Fruit fly (Drosophila melanogaster) whole organism, wandering third instar larva: Measurements from ENCODE around the gene SK.

Source experiments
- Abd-B ChIP-seq: fragments of >200 bp; optimal IDR thresholded peaks from 2 replicates; lab custom pipeline; 2017; ENCODE audit warnings: missing biosample characterization, missing genetic modification characterization
- CG32264 ChIP-seq: fragments of 200-800 bp; sonication (Bioruptor generic); optimal IDR thresholded peaks from 2 replicates; lab custom pipeline; 2016; ENCODE audit warnings: missing biosample characterization, missing genetic modification characterization
- CG9705 ChIP-seq: fragments of 200-800 bp; sonication (Bioruptor generic); optimal IDR thresholded peaks from 2 replicates; lab custom pipeline; 2018; ENCODE audit warnings: missing biosample characterization, mild to moderate bottlenecking, missing genetic modification characterization
- CrebA ChIP-seq: fragments of 200-800 bp; sonication (Bioruptor generic); optimal IDR thresholded peaks from 2 replicates; lab custom pipeline; 2016; ENCODE audit warnings: missing biosample characterization, mild to moderate bottlenecking, missing genetic modification characterization, borderline replicate concordance
- Dfd ChIP-seq: fragments of >200 bp; optimal IDR thresholded peaks from 2 replicates; lab custom pipeline; 2017; ENCODE audit warnings: missing biosample characterization, missing genetic modification characterization
- Dif ChIP-seq: fragments of 200-275, 200-300 bp; sonication (Bioruptor generic); optimal IDR thresholded peaks from 2 replicates; lab custom pipeline; 2018; ENCODE audit warnings: missing biosample characterization, missing genetic modification characterization; ENCODE audit not compliant: partially characterized antibody
- GATAd ChIP-seq: sonication (Bioruptor generic); optimal IDR thresholded peaks from 2 replicates; lab custom pipeline; 2016; ENCODE audit warnings: missing biosample characterization, missing genetic modification characterization
- HLH106 ChIP-seq: fragments of 200-800 bp; optimal IDR thresholded peaks from 3 replicates; lab custom pipeline; 2019; ENCODE audit warnings: missing biosample characterization, mild to moderate bottlenecking, missing genetic modification characterization, moderate library complexity
- Hnf4 ChIP-seq: fragments of 200-800 bp; sonication (Bioruptor generic); optimal IDR thresholded peaks from 2 replicates; lab custom pipeline; 2016; ENCODE audit warnings: missing biosample characterization, mild to moderate bottlenecking, missing genetic modification characterization
- Hr78 ChIP-seq: fragments of >200 bp; optimal IDR thresholded peaks from 2 replicates; lab custom pipeline; 2017; ENCODE audit warnings: missing biosample characterization, missing genetic modification characterization
- Hr83 ChIP-seq: fragments of 200-300 bp; sonication (Bioruptor generic); optimal IDR thresholded peaks from 2 replicates; lab custom pipeline; 2016; ENCODE audit warnings: missing biosample characterization, mild to moderate bottlenecking, missing genetic modification characterization, moderate library complexity; ENCODE audit not compliant: poor library complexity, severe bottlenecking
- Jra ChIP-seq: sonication (Bioruptor generic); optimal IDR thresholded peaks from 2 replicates; lab custom pipeline; 2016; ENCODE audit warnings: missing biosample characterization, missing genetic modification characterization
- Mio ChIP-seq: sonication (Bioruptor generic); optimal IDR thresholded peaks from 2 replicates; lab custom pipeline; 2016; ENCODE audit warnings: missing biosample characterization, missing genetic modification characterization
- Myc ChIP-seq: fragments of >200 bp; optimal IDR thresholded peaks from 2 replicates; lab custom pipeline; 2017
- N ChIP-seq: fragments of >200 bp; optimal IDR thresholded peaks from 2 replicates; lab custom pipeline; 2018; ENCODE audit warnings: missing biosample characterization, missing external identifiers, missing genetic modification characterization
- OdsH ChIP-seq: fragments of 200-800 bp; sonication (Bioruptor generic); optimal IDR thresholded peaks from 2 replicates; lab custom pipeline; 2016; ENCODE audit warnings: missing biosample characterization, mild to moderate bottlenecking, missing genetic modification characterization
- Rel ChIP-seq, 2 experiments: fragments of 200-800 bp; sonication (Bioruptor generic) in 1 of 2; optimal IDR thresholded peaks; 2 replicates in 1 of 2; 3 replicates in 1 of 2; lab custom pipeline; 2016 to 2019; ENCODE audit warnings: mild to moderate bottlenecking in 2 of 2, missing biosample characterization in 2 of 2, missing genetic modification characterization in 2 of 2, moderate library complexity in 1 of 2
- Sp1 ChIP-seq: fragments of 200-800 bp; sonication (Bioruptor generic); optimal IDR thresholded peaks from 3 replicates; lab custom pipeline; 2019; ENCODE audit warnings: missing biosample characterization, mild to moderate bottlenecking, missing genetic modification characterization, moderate library complexity
- Vsx2 ChIP-seq: fragments of 200-300, 225-300 bp; sonication (Bioruptor generic); optimal IDR thresholded peaks from 2 replicates; lab custom pipeline; 2018; ENCODE audit warnings: missing biosample characterization, missing genetic modification characterization; ENCODE audit not compliant: partially characterized antibody
- br ChIP-seq: fragments of 200-800 bp; sonication (Bioruptor generic); optimal IDR thresholded peaks from 2 replicates; lab custom pipeline; 2016; ENCODE audit warnings: missing biosample characterization, missing genetic modification characterization
- brk ChIP-seq: fragments of 200-800 bp; sonication (Bioruptor generic); optimal IDR thresholded peaks from 2 replicates; lab custom pipeline; 2016; ENCODE audit warnings: missing biosample characterization, mild to moderate bottlenecking, missing genetic modification characterization
- dl ChIP-seq, 2 experiments: fragments of 175-275, 200-275 bp in 1 of 2; fragments of 200-275 bp in 1 of 2; sonication (Bioruptor generic); optimal IDR thresholded peaks; lab custom pipeline; 2018; ENCODE audit warnings: mild to moderate bottlenecking in 2 of 2, missing biosample characterization in 2 of 2, missing genetic modification characterization in 2 of 2, moderate library complexity in 2 of 2; ENCODE audit not compliant: partially characterized antibody in 2 of 2, insufficient read depth in 1 of 2
- dmrt93B ChIP-seq: fragments of 200-800 bp; sonication (Bioruptor generic); optimal IDR thresholded peaks from 2 replicates; lab custom pipeline; 2018; ENCODE audit warnings: missing biosample characterization, mild to moderate bottlenecking, missing genetic modification characterization
- dsf ChIP-seq: sonication (Bioruptor generic); optimal IDR thresholded peaks from 2 replicates; lab custom pipeline; 2016; ENCODE audit warnings: missing biosample characterization, missing genetic modification characterization, borderline replicate concordance
- ey ChIP-seq: fragments of 200-800 bp; sonication (Bioruptor generic); optimal IDR thresholded peaks from 2 replicates; lab custom pipeline; 2016; ENCODE audit warnings: missing biosample characterization, missing genetic modification characterization
- foxo ChIP-seq, 2 experiments: fragments of 200-800 bp; sonication (Bioruptor generic); optimal IDR thresholded peaks; 2 replicates in 1 of 2; 3 replicates in 1 of 2; lab custom pipeline; 2016 to 2017; ENCODE audit warnings: missing biosample characterization in 2 of 2, missing genetic modification characterization in 2 of 2
- fru ChIP-seq: fragments of 200-800 bp; sonication (Bioruptor generic); optimal IDR thresholded peaks from 3 replicates; lab custom pipeline; 2016; ENCODE audit warnings: missing biosample characterization, mild to moderate bottlenecking, missing genetic modification characterization
- h ChIP-seq: fragments of 200-800 bp; sonication (Bioruptor generic); optimal IDR thresholded peaks from 3 replicates; lab custom pipeline; 2016; ENCODE audit warnings: missing biosample characterization, mild to moderate bottlenecking, missing genetic modification characterization
- jim ChIP-seq: fragments of 175-275, 200-325 bp; sonication (Bioruptor generic); optimal IDR thresholded peaks from 2 replicates; lab custom pipeline; 2016; ENCODE audit warnings: missing biosample characterization, mild to moderate bottlenecking, missing genetic modification characterization
- lola ChIP-seq: fragments of >200 bp; optimal IDR thresholded peaks from 2 replicates; lab custom pipeline; 2017; ENCODE audit warnings: missing biosample characterization, missing genetic modification characterization
- pan ChIP-seq: fragments of >200 bp; optimal IDR thresholded peaks from 2 replicates; lab custom pipeline; 2017
- psq ChIP-seq: fragments of 200-800 bp; sonication (Bioruptor generic); optimal IDR thresholded peaks from 3 replicates; lab custom pipeline; 2017; ENCODE audit warnings: missing biosample characterization, mild to moderate bottlenecking, missing genetic modification characterization, moderate library complexity
- rgr ChIP-seq: fragments of 200-800 bp; sonication (Bioruptor generic); optimal IDR thresholded peaks from 3 replicates; lab custom pipeline; 2016; ENCODE audit warnings: missing biosample characterization, mild to moderate bottlenecking, missing genetic modification characterization
- sage ChIP-seq: fragments of 200-800 bp; sonication (Bioruptor generic); optimal IDR thresholded peaks from 2 replicates; lab custom pipeline; 2016; ENCODE audit warnings: missing biosample characterization, mild to moderate bottlenecking, missing genetic modification characterization
- sv ChIP-seq: fragments of 200-800 bp; sonication (Bioruptor generic); optimal IDR thresholded peaks from 3 replicates; lab custom pipeline; 2016; ENCODE audit warnings: missing biosample characterization, missing genetic modification characterization
- tai ChIP-seq: sonication (Bioruptor generic); optimal IDR thresholded peaks from 2 replicates; lab custom pipeline; 2016; ENCODE audit warnings: missing biosample characterization, missing genetic modification characterization
- usp ChIP-seq: fragments of >200 bp; optimal IDR thresholded peaks from 2 replicates; lab custom pipeline; 2017; ENCODE audit warnings: missing biosample characterization, missing genetic modification characterization
- woc ChIP-seq: sonication (Bioruptor generic); optimal IDR thresholded peaks from 2 replicates; lab custom pipeline; 2016; ENCODE audit warnings: missing biosample characterization, mild to moderate bottlenecking, missing genetic modification characterization

The SK gene

DNA sequence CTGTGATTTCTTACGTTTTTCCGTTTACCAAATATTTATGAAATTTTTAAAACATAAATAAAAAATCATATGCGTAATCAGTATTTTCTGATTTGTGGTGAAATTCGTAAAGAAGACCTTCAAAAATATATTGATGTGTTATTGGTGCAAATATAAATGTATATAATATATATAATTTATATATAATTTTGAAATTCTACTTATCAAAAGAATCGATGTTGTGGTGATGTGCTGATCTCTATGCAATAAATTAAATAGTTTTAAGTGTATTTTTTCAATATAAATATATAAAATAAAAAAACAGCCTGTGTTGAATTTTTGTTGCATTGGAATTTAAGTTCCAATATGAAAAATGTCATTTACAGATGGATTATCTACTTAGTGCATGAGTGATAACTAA is 89.2 kb downstream of the SK start, which contains the start of gene CG15784:
Gene CG15784, plus strand, starts transcription at position 301 of the 400 bp plus-strand sequence.
- TF ChIP-seq woc (GFP tag; lab: Kevin White, UChicago), result no peak

DNA sequence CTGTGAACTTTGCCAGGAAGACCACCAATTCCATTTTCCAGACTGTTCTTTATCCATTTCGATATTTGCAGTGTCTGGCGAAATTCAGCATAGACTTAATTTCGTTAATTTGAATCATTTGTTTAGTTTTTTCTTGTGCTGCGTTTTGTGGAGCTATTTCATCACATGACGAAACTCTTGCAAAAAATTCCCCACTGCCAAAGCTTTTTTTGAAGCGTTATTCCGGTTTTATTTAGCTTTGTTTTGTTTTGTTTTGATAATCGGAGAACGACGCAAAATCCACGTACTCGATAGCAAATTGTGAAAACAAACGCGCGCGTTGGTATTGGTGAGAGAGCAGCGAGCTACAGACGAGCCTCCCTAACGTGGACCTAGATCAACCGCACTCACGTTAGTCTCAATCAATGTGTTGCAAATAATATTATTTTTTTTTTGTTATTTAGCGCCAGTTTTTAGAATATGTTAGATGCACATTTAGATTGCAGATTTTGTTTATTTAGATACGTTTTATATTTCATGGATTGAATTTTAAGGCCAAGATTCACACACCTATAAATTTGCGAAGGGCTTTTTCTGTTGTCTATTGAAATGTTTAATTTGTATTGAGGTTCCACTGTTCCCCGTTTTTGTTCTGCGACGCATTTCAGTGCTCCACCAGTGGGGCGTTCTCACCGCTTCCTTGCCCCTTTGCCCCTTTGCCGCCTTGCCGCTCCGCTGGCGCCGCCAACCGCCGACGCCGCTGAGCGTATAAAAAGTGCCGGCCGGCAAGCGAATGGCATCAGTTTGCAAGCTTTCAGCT is 89.9 kb downstream of the SK start:
- TF ChIP-seq Hnf4 (GFP tag; lab: Kevin White, UChicago), result peak; percentile 83
- no peak for TF ChIP-seq Myc (lab: Kevin White, UChicago)
- peak; percentile 91 for TF ChIP-seq dmrt93B (GFP tag; lab: Kevin White, UChicago)
- TF ChIP-seq Rel (GFP tag; optimal IDR thresholded peaks at IDR 0.05; lab: Kevin White, UChicago), result peak; percentile 29
- peak; percentile 93 for TF ChIP-seq Rel (tag; optimal IDR thresholded peaks at IDR 0.05; lab: Kevin White, UChicago)
- no peak for TF ChIP-seq lola (GFP tag; lab: Kevin White, UChicago)
- TF ChIP-seq fru (GFP tag; lab: Kevin White, UChicago), result peak; percentile 94
- TF ChIP-seq CrebA (GFP tag; lab: Kevin White, UChicago), result peak; percentile 28
- TF ChIP-seq brk (GFP tag; lab: Kevin White, UChicago), result peak; percentile 79
- TF ChIP-seq usp (GFP tag; lab: Kevin White, UChicago), result no peak
- TF ChIP-seq OdsH (GFP tag; lab: Kevin White, UChicago), result peak; percentile 93
- no peak for TF ChIP-seq N (GFP tag; lab: Kevin White, UChicago)
- TF ChIP-seq jim, result no peak
- TF ChIP-seq sage (GFP tag; lab: Kevin White, UChicago), result peak; percentile 27
- peak; percentile 89 for TF ChIP-seq HLH106
- TF ChIP-seq Dif (GFP tag; lab: Kevin White, UChicago), result peak; percentile 64
- peak; percentile 94 for TF ChIP-seq woc (GFP tag; lab: Kevin White, UChicago)
- TF ChIP-seq Dfd, result no peak
- TF ChIP-seq Mio, result peak; percentile 41
- no peak for TF ChIP-seq Abd-B (GFP tag; lab: Kevin White, UChicago)
- no peak for TF ChIP-seq Vsx2
- TF ChIP-seq foxo (GFP tag; optimal IDR thresholded peaks at IDR 0.05; lab: Kevin White, UChicago), result peak in 1 of 2 experiments; percentile 93
- TF ChIP-seq Hr83 (GFP tag; lab: Kevin White, UChicago), result no peak
- TF ChIP-seq tai (GFP tag; lab: Kevin White, UChicago), result no peak
- TF ChIP-seq rgr, result peak; percentile 92
- TF ChIP-seq ey (GFP tag; lab: Kevin White, UChicago), result peak; percentile 92
- TF ChIP-seq dsf (GFP tag; lab: Kevin White, UChicago), result peak; percentile 28
- TF ChIP-seq dl (GFP tag; optimal IDR thresholded peaks at IDR 0.05; lab: Kevin White, UChicago; ENCODE audit: insufficient read depth in 1 of 2, partially characterized antibody in 2 of 2), result no peak
- peak; percentile 53 for TF ChIP-seq GATAd (GFP tag; lab: Kevin White, UChicago)
- TF ChIP-seq sv (GFP tag; lab: Kevin White, UChicago), result peak; percentile 82
- TF ChIP-seq br (GFP tag; lab: Kevin White, UChicago), result peak; percentile 92
- TF ChIP-seq Sp1 (GFP tag; lab: Kevin White, UChicago), result peak; percentile 91
- peak; percentile 81 for TF ChIP-seq Jra (GFP tag; lab: Kevin White, UChicago)
- TF ChIP-seq psq (GFP tag; lab: Kevin White, UChicago), result peak; percentile 88
- no peak for TF ChIP-seq Hr78 (GFP tag; lab: Kevin White, UChicago)
- peak; percentile 95 for TF ChIP-seq h (GFP tag; lab: Kevin White, UChicago)
- TF ChIP-seq CG9705 (GFP tag; lab: Kevin White, UChicago), result peak; percentile 90
- TF ChIP-seq CG32264 (GFP tag; lab: Kevin White, UChicago), result peak; percentile 40
- no peak for TF ChIP-seq pan (lab: Kevin White, UChicago)
- TF ChIP-seq, all 38 proteins: peak for 25
